Worm (Caenorhabditis elegans) whole organism, L3 larva: Measurements from ENCODE around the gene F17E9.5.

Experiments
- ZK546.5 ChIP-seq: sonication (generic microtip); optimal IDR thresholded peaks from 2 replicates; lab custom pipeline; 2017; ENCODE audit warnings: missing biosample characterization, missing genetic modification characterization
- ama-1 ChIP-seq: fragments of 150-350 bp; optimal IDR thresholded peaks from 2 replicates; lab custom pipeline; 2018
- mdl-1 ChIP-seq: fragments of 150-350 bp; optimal IDR thresholded peaks from 2 replicates; lab custom pipeline; 2014; ENCODE audit warnings: missing biosample characterization, missing genetic modification characterization
- nhr-77 ChIP-seq: fragments of 150-350 bp; optimal IDR thresholded peaks from 2 replicates; lab custom pipeline; 2014; ENCODE audit warnings: missing biosample characterization, missing genetic modification characterization
- skn-1 ChIP-seq: fragments of 150-350 bp; optimal IDR thresholded peaks from 2 replicates; lab custom pipeline; 2014; ENCODE audit warnings: missing biosample characterization, missing genetic modification characterization
- unc-62 ChIP-seq: fragments of 150-350 bp; sonication (generic microtip); optimal IDR thresholded peaks from 4 replicates; lab custom pipeline; 2014; ENCODE audit warnings: missing biosample characterization, missing genetic modification reagents, missing genetic modification characterization

DNA sequence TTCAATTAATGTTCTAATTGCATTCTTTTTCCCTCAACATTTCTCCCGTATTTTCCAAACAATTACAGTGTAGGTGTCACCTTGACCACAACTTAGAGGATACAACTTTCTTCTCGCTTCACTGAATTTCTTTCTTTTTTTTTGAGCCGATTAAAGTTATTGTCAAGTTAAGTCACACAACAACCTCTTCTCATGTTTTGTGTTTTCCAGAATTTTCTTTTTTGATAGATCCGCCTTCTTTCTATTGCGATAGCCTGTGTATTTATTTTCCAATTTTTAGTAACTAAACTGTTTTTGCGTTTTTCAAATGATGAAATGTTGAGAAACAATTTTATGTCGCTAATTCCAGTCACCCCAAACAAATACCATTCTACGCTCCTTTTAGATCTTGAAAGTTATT, 20.0 kb upstream of the F17E9.5 start, which contains the start of gene F35H10.3:
- TF ChIP-seq skn-1 (tag; lab: Kevin White, UChicago) (no peak), ama-1 (no peak), unc-62 (GFP tag; lab: Kevin White, UChicago) (no peak), ZK546.5 (tag; lab: Kevin White, UChicago) (no peak), mdl-1 (tag; lab: Kevin White, UChicago) (no peak), nhr-77 (tag; lab: Kevin White, UChicago) (no peak)
